Fruit fly (Drosophila melanogaster) S2 (cell line): ENCODE data around the gene Crag.

Source experiments
- CG8478 ChIP-seq: fragments of >200 bp; optimal IDR thresholded peaks from 2 replicates; lab custom pipeline; 2018
- CTCF ChIP-seq, 2 experiments: fragments of >200 bp; optimal IDR thresholded peaks; 2 replicates each; lab custom pipeline; 2018

- no peak for TF ChIP-seq CG8478 (lab: Kevin White, UChicago)
- TF ChIP-seq CTCF (optimal IDR thresholded peaks at IDR 0.05; lab: Kevin White, UChicago) = no peak
These were observed 45.2 kb downstream of the Crag start for dm6 chrX:8637013-8637412.
